Worm (Caenorhabditis elegans): Measurements from ENCODE around the gene tag-115.

Gene tag-115

DNA sequence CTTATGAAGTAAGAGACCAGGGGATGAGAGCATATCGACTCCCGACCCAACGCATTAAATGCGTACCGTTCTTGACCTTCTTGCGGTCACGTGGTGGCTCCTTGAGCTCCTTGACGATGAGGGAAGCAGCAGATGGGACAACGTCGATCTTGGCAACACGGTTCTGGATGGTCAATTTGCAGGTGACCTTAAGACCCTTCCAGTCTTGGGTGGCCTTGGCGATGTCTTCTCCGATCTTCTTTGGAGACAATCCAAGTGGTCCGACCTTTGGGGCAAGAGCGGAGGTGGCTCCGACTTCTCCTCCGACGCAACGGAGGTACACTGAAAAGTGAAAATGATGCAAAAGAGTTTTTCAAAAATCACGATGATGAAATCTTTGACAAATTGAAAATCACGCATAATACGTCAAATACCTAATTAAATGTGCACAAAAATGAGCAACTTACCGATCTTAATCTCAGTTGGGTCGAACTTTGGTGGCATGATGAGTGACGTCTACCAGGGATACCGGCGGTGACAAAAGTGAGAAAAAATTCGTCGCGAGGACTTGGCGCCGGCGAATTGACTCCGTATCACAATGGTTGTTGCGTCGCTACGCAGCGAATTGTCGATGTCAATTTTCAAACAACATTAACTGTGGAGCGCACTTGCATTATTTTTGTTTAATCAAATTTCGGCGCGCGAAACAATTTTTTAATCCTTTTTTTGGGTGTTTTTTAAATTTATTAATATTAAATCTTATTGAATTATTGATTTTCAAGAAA lies 1.0 kb upstream of the tag-115 start, which contains the start of gene rpl-12:
rpl-12 (minus strand) TSS at position 574 of the 764 bp plus-strand sequence.
- no peak for TF ChIP-seq unc-62 (GFP tag; optimal IDR thresholded peaks at IDR 0.05)

DNA sequence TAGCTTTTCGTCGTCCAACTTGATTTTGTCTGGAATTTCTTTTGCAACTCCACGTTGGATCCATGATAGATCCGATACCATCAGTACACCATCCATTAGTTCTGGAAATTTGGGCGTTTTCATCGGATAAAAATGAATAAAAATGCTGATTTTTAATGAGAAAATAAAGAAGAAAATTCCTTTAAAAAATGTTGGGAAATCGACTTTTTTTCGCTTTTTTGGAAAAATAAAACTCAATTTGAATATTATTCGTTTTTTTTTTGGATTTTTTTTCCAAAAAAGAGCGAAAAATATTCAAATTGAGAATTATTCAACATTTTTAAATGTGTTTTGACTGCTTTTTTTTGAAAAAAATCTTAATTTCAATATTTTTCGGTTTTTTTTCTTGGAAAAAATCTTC lies 2.7 kb downstream of the tag-115 start, which contains the start of gene pwp-1:
pwp-1 (minus strand) TSS at position 101 of the 400 bp plus-strand sequence.
- no peak for TF ChIP-seq unc-62 (GFP tag; optimal IDR thresholded peaks at IDR 0.05)

DNA sequence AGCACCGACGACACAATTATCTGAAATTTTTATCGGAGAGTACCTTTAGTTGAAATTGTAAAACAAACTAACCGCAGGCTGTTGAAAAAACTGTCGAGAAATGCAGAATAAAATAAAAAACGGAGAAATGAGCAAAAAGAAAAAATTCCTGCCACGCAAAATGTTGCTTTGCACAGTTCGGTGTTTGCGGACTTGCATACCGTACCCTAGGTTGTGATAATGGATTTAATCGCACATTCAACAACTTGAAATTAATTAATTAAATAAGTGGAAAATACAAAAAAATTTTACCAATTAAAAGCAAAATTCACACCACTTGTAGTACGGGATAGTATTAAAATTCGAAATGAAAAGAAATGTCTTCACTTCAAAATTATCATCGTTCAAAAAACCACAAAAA lies 7.8 kb downstream of the tag-115 start:
- TF ChIP-seq unc-62 (GFP tag; optimal IDR thresholded peaks at IDR 0.05): no peak

DNA sequence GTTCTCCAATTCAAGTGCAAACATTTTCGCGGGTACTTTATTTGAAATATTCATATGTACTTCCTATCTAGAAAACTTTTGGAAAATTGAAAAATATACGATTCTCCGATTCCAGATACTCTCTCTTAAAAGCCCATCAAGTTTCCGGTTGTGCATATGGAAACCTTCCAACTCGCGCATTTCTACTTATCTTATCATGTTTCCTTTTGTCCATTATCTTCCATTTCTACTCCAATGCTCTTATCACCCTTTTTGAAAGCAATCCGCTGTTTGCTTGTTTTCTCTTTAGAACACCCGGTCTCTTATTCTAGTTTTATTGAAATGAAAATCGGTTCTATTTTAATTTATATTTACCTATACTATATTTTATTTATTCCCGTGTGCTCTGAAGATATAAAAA lies 17.6 kb downstream of the tag-115 start, which contains the start of gene C48D1.5:
C48D1.5 (plus strand) TSS at position 301 of the 400 bp plus-strand sequence.
- TF ChIP-seq unc-62 (GFP tag; optimal IDR thresholded peaks at IDR 0.05): no peak

DNA sequence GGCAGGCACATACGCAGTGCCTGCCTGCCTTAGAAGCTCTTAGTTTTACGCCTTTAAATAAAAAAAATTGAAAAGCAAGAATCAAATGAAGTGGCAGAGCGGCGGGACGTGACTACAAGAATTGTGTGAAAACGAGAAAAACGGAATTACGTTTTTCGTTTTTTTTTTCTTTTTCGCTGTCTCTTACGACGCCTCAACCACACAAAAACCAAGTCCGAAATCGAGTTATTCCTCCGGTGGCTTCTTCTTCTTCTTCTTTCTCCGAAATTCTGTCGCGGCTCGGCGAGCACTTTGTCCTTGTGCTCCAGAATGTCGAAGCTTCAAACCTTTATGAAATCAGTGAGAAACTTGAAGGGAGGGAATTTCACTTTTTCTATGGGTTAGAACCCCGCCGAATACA lies 18.6 kb downstream of the tag-115 start:
- no peak for TF ChIP-seq unc-62 (GFP tag; optimal IDR thresholded peaks at IDR 0.05)

DNA sequence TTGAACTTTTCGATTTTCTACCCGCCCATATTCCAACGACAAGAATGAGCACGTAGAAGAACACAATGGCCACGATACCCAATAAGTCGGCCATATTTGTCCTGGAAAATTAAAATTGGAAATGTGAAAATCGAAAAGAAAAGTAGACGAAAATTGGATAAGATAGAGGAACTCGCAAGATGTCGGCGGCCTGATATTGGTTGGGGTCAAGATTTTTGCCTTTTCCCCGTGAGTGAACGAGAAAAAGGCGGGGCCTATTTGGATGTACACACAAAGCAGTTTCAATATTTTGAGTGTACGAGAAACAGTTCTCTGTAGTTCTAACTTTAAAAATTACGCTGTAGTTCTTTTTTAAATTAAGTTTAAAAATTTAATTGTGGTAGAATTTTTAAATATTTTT lies 24.7 kb downstream of the tag-115 start, which contains the start of gene cho-1:
cho-1 (minus strand) TSS at position 101 of the 400 bp plus-strand sequence.
- TF ChIP-seq unc-62 (GFP tag; optimal IDR thresholded peaks at IDR 0.05): no peak

DNA sequence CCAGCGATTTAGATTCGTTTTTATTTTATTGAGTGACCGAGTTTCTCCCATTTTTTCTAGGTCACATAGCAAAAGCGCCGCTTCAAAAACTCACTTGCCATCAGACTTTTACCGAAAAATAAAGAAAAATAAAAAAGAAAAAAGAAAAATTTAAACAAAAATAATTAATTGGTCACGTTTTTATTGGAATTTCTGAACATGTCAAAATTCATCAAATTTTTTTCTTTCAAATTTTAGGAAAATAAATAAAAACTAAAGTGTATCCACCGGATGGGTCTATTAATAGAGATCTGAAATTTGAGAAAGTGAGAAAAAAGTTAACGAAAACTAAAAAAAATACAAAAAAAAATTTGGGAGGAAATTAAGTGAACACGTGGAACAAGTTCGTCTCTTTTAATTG lies 29.6 kb downstream of the tag-115 start, which contains the start of gene C48D1.9:
C48D1.9 (minus strand) TSS at position 101 of the 400 bp plus-strand sequence.
- no peak for TF ChIP-seq unc-62 (GFP tag; optimal IDR thresholded peaks at IDR 0.05)

DNA sequence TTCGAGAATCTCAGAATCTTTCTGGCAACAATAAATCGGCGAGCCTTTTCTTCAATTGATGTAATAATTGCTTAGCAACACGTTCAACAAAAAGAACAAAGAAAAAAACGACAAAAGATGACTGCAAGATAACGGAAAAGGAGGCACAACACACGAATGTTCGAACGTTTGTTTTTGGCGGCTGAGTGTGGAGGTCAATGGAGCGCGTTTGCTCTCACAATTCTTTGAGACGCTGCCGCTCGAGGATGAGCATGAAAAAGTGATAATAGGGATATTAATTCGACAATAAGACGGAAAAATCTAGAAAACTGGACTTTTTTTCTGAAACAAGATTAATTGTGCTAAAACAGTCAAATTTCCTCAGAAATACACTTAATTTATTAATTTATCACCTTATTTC lies 33.3 kb downstream of the tag-115 start:
- TF ChIP-seq unc-62 (GFP tag; optimal IDR thresholded peaks at IDR 0.05): no peak

DNA sequence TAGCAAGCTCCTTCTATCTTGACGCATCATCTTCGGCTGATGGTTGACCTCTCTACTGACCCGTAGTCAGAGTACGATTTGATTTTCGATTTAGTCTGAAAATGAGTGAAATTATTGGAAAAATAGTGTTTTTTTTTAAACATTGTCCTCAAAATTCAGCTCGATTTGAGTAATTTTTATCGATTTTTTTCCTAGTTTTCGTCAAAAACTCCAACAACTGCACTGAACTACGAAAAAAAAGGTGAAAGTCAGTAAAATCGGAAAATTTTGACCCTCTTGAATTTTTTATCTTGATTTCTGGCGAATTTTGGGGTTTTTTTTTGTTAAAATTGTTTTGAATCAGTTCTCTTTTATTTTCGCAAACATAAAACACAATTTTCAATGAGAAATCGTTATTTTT lies 35.2 kb downstream of the tag-115 start, which contains the start of gene ced-3:
ced-3 (minus strand) TSS at position 101 of the 400 bp plus-strand sequence.
- no peak for TF ChIP-seq unc-62 (GFP tag; optimal IDR thresholded peaks at IDR 0.05)

DNA sequence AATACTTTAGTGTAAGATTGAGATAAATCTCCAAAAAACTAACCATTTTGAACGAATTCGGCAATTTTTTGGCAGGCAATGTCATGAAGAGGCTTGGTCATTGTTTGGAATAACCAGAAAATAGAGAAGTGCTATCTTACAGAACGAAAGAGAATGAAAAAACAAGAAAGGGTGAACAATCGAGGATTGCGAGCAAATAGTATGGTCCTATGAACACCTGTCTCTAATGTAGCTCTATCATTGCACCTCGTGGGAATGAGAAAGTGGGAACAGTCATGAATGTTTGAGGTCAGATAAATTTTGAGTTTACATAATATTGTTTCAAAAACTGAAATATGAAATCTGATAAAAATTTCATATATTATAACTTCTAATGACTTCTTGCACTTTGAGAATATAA lies 41.9 kb downstream of the tag-115 start, which contains the start of gene C48D1.1:
C48D1.1 (minus strand) TSS at position 101 of the 400 bp plus-strand sequence.
- no peak for TF ChIP-seq unc-62 (GFP tag; optimal IDR thresholded peaks at IDR 0.05)

DNA sequence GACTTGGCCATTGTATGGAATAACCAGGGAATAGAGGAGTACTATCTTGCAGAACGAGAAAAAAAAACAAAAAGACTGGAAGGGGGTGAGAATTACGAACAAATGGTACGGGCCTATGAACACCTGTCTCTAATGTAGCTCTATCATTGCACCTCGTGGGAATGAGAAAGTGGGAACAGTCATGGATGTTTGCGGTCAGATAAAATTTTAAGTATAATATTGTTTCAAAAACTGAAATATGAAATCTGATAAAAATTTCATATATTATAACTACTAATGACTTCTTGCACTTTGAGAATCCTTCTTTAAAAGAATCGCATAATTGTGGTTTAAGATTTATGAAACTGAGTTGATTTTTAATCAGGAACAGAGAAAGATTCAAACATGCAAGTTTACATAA lies 46.0 kb downstream of the tag-115 start, which contains the start of gene F58D2.5:
F58D2.5 (minus strand) TSS at position 101 of the 400 bp plus-strand sequence.
- TF ChIP-seq unc-62 (GFP tag; optimal IDR thresholded peaks at IDR 0.05): no peak

DNA sequence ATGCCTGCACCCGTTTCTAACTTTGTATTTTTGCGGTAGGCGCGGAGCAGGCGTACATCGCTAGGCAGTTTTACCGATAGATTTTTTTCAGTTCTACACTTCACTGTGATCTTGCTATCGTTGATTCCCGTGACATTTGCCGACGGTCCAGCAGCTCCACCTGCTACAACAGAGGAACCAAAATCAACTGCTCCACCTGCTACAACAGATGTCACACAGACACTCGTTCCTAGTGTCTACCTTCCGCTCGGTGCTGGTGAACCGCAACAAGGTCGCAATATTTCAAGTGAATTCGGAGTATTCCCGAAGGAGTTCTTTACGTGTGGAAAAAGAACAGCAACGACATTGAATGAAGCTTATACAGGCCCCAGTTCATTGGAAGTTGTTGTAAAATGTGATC lies 49.1 kb downstream of the tag-115 start:
- no peak for TF ChIP-seq unc-62 (GFP tag; optimal IDR thresholded peaks at IDR 0.05)

DNA sequence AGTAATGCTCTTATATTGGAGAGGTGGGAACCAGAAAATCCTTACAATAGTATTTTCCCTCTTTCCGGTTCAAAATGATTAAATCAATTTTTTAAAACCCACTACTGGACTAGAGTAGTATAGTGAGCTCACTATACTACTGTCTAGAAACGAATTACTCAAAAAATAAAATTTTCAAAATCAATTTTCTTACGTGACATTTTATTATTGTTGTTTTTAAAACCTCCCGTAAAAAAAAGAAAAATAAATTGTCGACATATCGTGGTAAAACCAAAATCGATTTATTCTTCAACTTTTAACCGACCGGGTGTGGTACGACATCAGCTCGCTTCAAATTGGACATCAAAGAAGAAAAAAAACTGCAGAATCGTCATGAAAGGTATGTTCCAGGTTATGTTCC lies 49.7 kb downstream of the tag-115 start, which contains the start of gene F58D2.2:
F58D2.2 (plus strand) TSS at position 301 of the 400 bp plus-strand sequence.
- TF ChIP-seq unc-62 (GFP tag; optimal IDR thresholded peaks at IDR 0.05): no peak

DNA sequence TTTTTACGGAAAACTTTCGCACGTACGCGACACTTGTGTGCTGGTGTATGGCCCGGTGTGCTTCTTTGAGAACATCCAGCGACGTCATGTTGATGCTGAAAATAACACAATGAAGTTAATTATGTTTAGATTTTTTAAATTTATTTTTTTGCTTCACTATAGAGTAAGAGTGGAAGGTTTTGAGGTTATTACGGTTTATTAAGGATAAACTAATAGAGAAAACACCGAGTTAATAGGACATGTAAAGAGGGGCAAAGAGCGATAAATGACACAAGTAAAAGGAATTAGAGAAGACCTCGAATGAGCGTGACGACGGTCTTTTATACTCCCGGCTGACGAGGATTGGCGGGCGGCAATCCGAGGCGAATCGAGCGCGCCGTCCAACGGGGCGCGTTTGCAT lies 50.3 kb downstream of the tag-115 start, which contains the start of gene F58D2.4:
F58D2.4 (minus strand) TSS at position 101 of the 400 bp plus-strand sequence.
- no peak for TF ChIP-seq unc-62 (GFP tag; optimal IDR thresholded peaks at IDR 0.05)
